Fruit fly (Drosophila melanogaster) whole organism, embryonic: ENCODE measurements around the gene Bet3.
A peak's percentile ranks its signal among the peaks of the same experiment; 100 is the strongest.

Experiments
- Asciz ChIP-seq: fragments of 200-800 bp; sonication (Bioruptor generic); optimal IDR thresholded peaks from 2 replicates; lab custom pipeline; 2017; ENCODE audit warnings: missing biosample characterization, mild to moderate bottlenecking, missing genetic modification characterization, missing genetic modification reagents
- CG10267 ChIP-seq: fragments of 200-800 bp; sonication (Bioruptor generic); optimal IDR thresholded peaks from 2 replicates; lab custom pipeline; 2018; ENCODE audit warnings: missing biosample characterization, mild to moderate bottlenecking, missing genetic modification characterization, moderate library complexity
- CG12236 ChIP-seq: fragments of 200-800 bp; sonication (Bioruptor generic); optimal IDR thresholded peaks from 2 replicates; lab custom pipeline; 2016; ENCODE audit warnings: missing biosample characterization, missing genetic modification characterization
- CG12299 ChIP-seq: fragments of 200-800 bp; sonication (Bioruptor generic); optimal IDR thresholded peaks from 2 replicates; lab custom pipeline; 2018; ENCODE audit warnings: missing biosample characterization, mild to moderate bottlenecking, missing genetic modification characterization
- CG13424 ChIP-seq: fragments of 200-800 bp; sonication (Bioruptor generic); optimal IDR thresholded peaks from 2 replicates; lab custom pipeline; 2019; ENCODE audit warnings: missing biosample characterization, mild to moderate bottlenecking, missing genetic modification characterization, moderate library complexity
- CG13775 ChIP-seq: fragments of 200-800 bp; sonication (Bioruptor generic); optimal IDR thresholded peaks from 3 replicates; lab custom pipeline; 2017; ENCODE audit warnings: missing biosample characterization, mild to moderate bottlenecking, missing genetic modification characterization
- CG14050 ChIP-seq: fragments of 200-800 bp; sonication (Bioruptor generic); IDR thresholded peaks from 3 replicates; pipeline ENCODE4 v1.3.6; 2022; ENCODE audit warnings: missing biosample characterization, missing genetic modification characterization
- CG15269 ChIP-seq: fragments of 200-800 bp; sonication (Bioruptor generic); optimal IDR thresholded peaks from 2 replicates; lab custom pipeline; 2018; ENCODE audit warnings: missing biosample characterization, mild to moderate bottlenecking, missing genetic modification characterization, moderate library complexity
- CG15696 ChIP-seq: fragments of 200-800 bp; sonication (Bioruptor generic); optimal IDR thresholded peaks from 2 replicates; lab custom pipeline; 2019; ENCODE audit warnings: missing biosample characterization, mild to moderate bottlenecking, missing genetic modification characterization, moderate library complexity
- CG1603 ChIP-seq: fragments of 200-800 bp; sonication (Bioruptor generic); optimal IDR thresholded peaks from 2 replicates; lab custom pipeline; 2019; ENCODE audit warnings: missing biosample characterization, mild to moderate bottlenecking, missing genetic modification characterization, moderate library complexity
- CG1647 ChIP-seq: fragments of 200-800 bp; sonication (Bioruptor generic); optimal IDR thresholded peaks from 3 replicates; lab custom pipeline; 2016; ENCODE audit warnings: missing biosample characterization, missing genetic modification characterization
- CG16815 ChIP-seq: fragments of 200-800 bp; sonication (Bioruptor generic); optimal IDR thresholded peaks from 3 replicates; lab custom pipeline; 2017; ENCODE audit warnings: missing biosample characterization, mild to moderate bottlenecking, missing genetic modification characterization
- CG17385 ChIP-seq: fragments of 200-800 bp; sonication (Bioruptor generic); optimal IDR thresholded peaks from 3 replicates; lab custom pipeline; 2018; ENCODE audit warnings: missing biosample characterization, mild to moderate bottlenecking, missing genetic modification characterization
- CG2712 ChIP-seq: fragments of 200-800 bp; optimal IDR thresholded peaks from 3 replicates; lab custom pipeline; 2019; ENCODE audit warnings: missing biosample characterization, mild to moderate bottlenecking, missing genetic modification characterization, moderate library complexity
- CG3407 ChIP-seq: fragments of 200-800 bp; sonication (Bioruptor generic); optimal IDR thresholded peaks from 2 replicates; lab custom pipeline; 2018; ENCODE audit warnings: missing biosample characterization, mild to moderate bottlenecking, missing genetic modification characterization
- CG34376 ChIP-seq: fragments of 200-800 bp; sonication (Bioruptor generic); optimal IDR thresholded peaks from 2 replicates; lab custom pipeline; 2018; ENCODE audit warnings: missing biosample characterization, mild to moderate bottlenecking, missing genetic modification characterization
- CG3838 ChIP-seq: fragments of 200-800 bp; sonication (Bioruptor generic); optimal IDR thresholded peaks from 3 replicates; lab custom pipeline; 2016; ENCODE audit warnings: missing biosample characterization, missing genetic modification characterization
- CG4707 ChIP-seq: fragments of 200-800 bp; sonication (Bioruptor generic); optimal IDR thresholded peaks from 2 replicates; lab custom pipeline; 2018; ENCODE audit warnings: missing biosample characterization, mild to moderate bottlenecking, missing genetic modification characterization, moderate library complexity
- CG4854 ChIP-seq: fragments of 200-800 bp; sonication (Bioruptor generic); optimal IDR thresholded peaks from 2 replicates; lab custom pipeline; 2016; ENCODE audit warnings: missing biosample characterization, missing genetic modification characterization, inconsistent platforms
- CG6175 ChIP-seq: fragments of 200-800 bp; sonication (Bioruptor generic); IDR thresholded peaks from 3 replicates; pipeline ENCODE4 v1.3.6; 2022; ENCODE audit warnings: missing biosample characterization, missing genetic modification characterization
- CG7357 ChIP-seq: fragments of 200-800 bp; sonication (Bioruptor generic); IDR thresholded peaks from 3 replicates; pipeline ENCODE4 v1.3.6; 2022; ENCODE audit warnings: missing biosample characterization, missing genetic modification characterization
- CG7745 ChIP-seq: fragments of 200-800 bp; sonication (Bioruptor generic); optimal IDR thresholded peaks from 2 replicates; lab custom pipeline; 2018; ENCODE audit warnings: missing biosample characterization, mild to moderate bottlenecking, missing genetic modification characterization, moderate library complexity
- Chrac-16 ChIP-seq: fragments of 200-800 bp; sonication (Bioruptor generic); optimal IDR thresholded peaks from 3 replicates; lab custom pipeline; 2016; ENCODE audit warnings: missing biosample characterization, missing genetic modification characterization
- Dip2 ChIP-seq: fragments of 200-800 bp; sonication (Bioruptor generic); IDR thresholded peaks from 2 replicates; pipeline ENCODE4 v1.3.6; 2022; ENCODE audit warnings: missing biosample characterization, missing genetic modification characterization
- Dref ChIP-seq: fragments of 200-800 bp; sonication (Bioruptor generic); IDR thresholded peaks from 2 replicates; pipeline ENCODE4 v1.3.6; 2022; ENCODE audit warnings: missing biosample characterization, missing genetic modification characterization
- Gsc ChIP-seq: fragments of 200-800 bp; sonication (Bioruptor generic); IDR thresholded peaks from 2 replicates; pipeline ENCODE4 v1.3.6; 2022; ENCODE audit warnings: missing biosample characterization, missing genetic modification characterization
- Gug ChIP-seq: fragments of 200-800 bp; sonication (Bioruptor generic); IDR thresholded peaks from 4 replicates; pipeline ENCODE4 v1.3.6; 2022; ENCODE audit warnings: missing biosample characterization, missing genetic modification characterization
- HLHmδ ChIP-seq: fragments of 200-800 bp; sonication (Bioruptor generic); optimal IDR thresholded peaks from 2 replicates; lab custom pipeline; 2018; ENCODE audit warnings: missing biosample characterization, mild to moderate bottlenecking, missing genetic modification characterization, moderate library complexity
- Hmr ChIP-seq: fragments of 200-800 bp; sonication (Bioruptor generic); optimal IDR thresholded peaks from 3 replicates; lab custom pipeline; 2017; ENCODE audit warnings: mild to moderate bottlenecking, missing biosample characterization, missing genetic modification reagents, missing genetic modification characterization
- MTF-1 ChIP-seq: fragments of 200-800 bp; sonication (Bioruptor generic); optimal IDR thresholded peaks from 2 replicates; lab custom pipeline; 2018; ENCODE audit warnings: missing biosample characterization, mild to moderate bottlenecking, missing genetic modification characterization, borderline replicate concordance
- Max ChIP-seq: fragments of 200-800 bp; sonication (Bioruptor generic); optimal IDR thresholded peaks from 2 replicates; lab custom pipeline; 2016; ENCODE audit warnings: missing biosample characterization, mild to moderate bottlenecking, missing genetic modification characterization
- Neu2 ChIP-seq: fragments of 200-800 bp; sonication (Bioruptor generic); optimal IDR thresholded peaks from 3 replicates; lab custom pipeline; 2016; ENCODE audit warnings: missing biosample characterization, missing genetic modification characterization, borderline replicate concordance
- bbx ChIP-seq: fragments of 200-800 bp; sonication (Bioruptor generic); IDR thresholded peaks from 2 replicates; pipeline ENCODE4 v1.3.6; 2022; ENCODE audit warnings: missing biosample characterization, missing genetic modification characterization; ENCODE audit not compliant: partially characterized antibody
- croc ChIP-seq: fragments of 200-800 bp; sonication (Bioruptor generic); conservative IDR thresholded peaks from 3 replicates; pipeline ENCODE4 v1.3.6; 2022; ENCODE audit warnings: missing biosample characterization, missing genetic modification characterization
- danr ChIP-seq: fragments of 200-800 bp; sonication (Bioruptor generic); IDR thresholded peaks from 2 replicates; pipeline ENCODE4 v1.3.6; 2022; ENCODE audit warnings: missing biosample characterization, missing genetic modification characterization
- disco-r ChIP-seq: fragments of 200-800 bp; sonication (Bioruptor generic); optimal IDR thresholded peaks from 2 replicates; lab custom pipeline; 2016; ENCODE audit warnings: missing biosample characterization, missing genetic modification characterization
- eyg ChIP-seq: fragments of 200-800 bp; sonication (Bioruptor generic); optimal IDR thresholded peaks from 3 replicates; lab custom pipeline; 2016; ENCODE audit warnings: missing biosample characterization, missing genetic modification characterization
- fru ChIP-seq: fragments of >200 bp; optimal IDR thresholded peaks from 2 replicates; lab custom pipeline; 2017
- ham ChIP-seq: fragments of 200-800 bp; sonication (Bioruptor generic); IDR thresholded peaks from 2 replicates; pipeline ENCODE4 v1.3.6; 2022; ENCODE audit warnings: missing biosample characterization, missing genetic modification characterization
- jigr1 ChIP-seq: fragments of 200-800 bp; sonication (Bioruptor generic); IDR thresholded peaks from 3 replicates; pipeline ENCODE4 v1.3.6; 2022; ENCODE audit warnings: missing biosample characterization, missing genetic modification characterization
- lab ChIP-seq: fragments of 200-800 bp; sonication (Bioruptor generic); optimal IDR thresholded peaks from 3 replicates; lab custom pipeline; 2017; ENCODE audit warnings: missing biosample characterization, missing genetic modification characterization, mild to moderate bottlenecking, moderate library complexity, missing genetic modification reagents
- lbe ChIP-seq: fragments of 200-800 bp; sonication (Bioruptor generic); optimal IDR thresholded peaks from 2 replicates; lab custom pipeline; 2016; ENCODE audit warnings: missing biosample characterization, mild to moderate bottlenecking, missing genetic modification characterization
- lov ChIP-seq, 2 experiments: fragments of 200-800 bp in 1 of 2; fragments of >200 bp in 1 of 2; sonication (Bioruptor generic) in 1 of 2; IDR thresholded peaks in 1 of 2; optimal IDR thresholded peaks in 1 of 2; 2 replicates in 1 of 2; 3 replicates in 1 of 2; pipeline versions ENCODE4 v1.3.6 to Lab custom; 2017 to 2022; ENCODE audit warnings: missing biosample characterization in 1 of 2, missing genetic modification characterization in 1 of 2
- peb ChIP-seq: fragments of 200-800 bp; sonication (Bioruptor generic); IDR thresholded peaks from 2 replicates; pipeline ENCODE4 v1.3.6; 2022; ENCODE audit warnings: missing biosample characterization, missing genetic modification characterization
- phol ChIP-seq: fragments of 200-800 bp; sonication (Bioruptor generic); optimal IDR thresholded peaks from 3 replicates; lab custom pipeline; 2018; ENCODE audit warnings: missing biosample characterization, mild to moderate bottlenecking, missing genetic modification characterization, moderate library complexity
- prd ChIP-seq, 3 experiments: fragments of >200 bp in 2 of 3; fragments of 200-800 bp in 1 of 3; sonication (Bioruptor generic) in 1 of 3; optimal IDR thresholded peaks in 2 of 3; IDR thresholded peaks in 1 of 3; 2 replicates in 2 of 3; 3 replicates in 1 of 3; pipeline versions ENCODE4 v1.3.6 to Lab custom; 2017 to 2022; ENCODE audit warnings: missing biosample characterization in 1 of 3, missing genetic modification characterization in 1 of 3
- row ChIP-seq: fragments of 200-800 bp; sonication (Bioruptor generic); IDR thresholded peaks from 3 replicates; pipeline ENCODE4 v1.3.6; 2022; ENCODE audit warnings: missing biosample characterization, missing genetic modification characterization
- run ChIP-seq: fragments of 200-800 bp; sonication (Bioruptor generic); optimal IDR thresholded peaks from 3 replicates; lab custom pipeline; 2018; ENCODE audit warnings: missing biosample characterization, mild to moderate bottlenecking, missing genetic modification characterization
- sd ChIP-seq: fragments of 200-800 bp; sonication (Bioruptor generic); optimal IDR thresholded peaks from 3 replicates; lab custom pipeline; 2018; ENCODE audit warnings: missing biosample characterization, mild to moderate bottlenecking, missing genetic modification characterization, moderate library complexity
- sens ChIP-seq: fragments of 200-800 bp; sonication (Bioruptor generic); peaks from one replicate; lab custom pipeline; 2016; ENCODE audit warnings: missing biosample characterization, missing genetic modification characterization

Gene Bet3

DNA sequence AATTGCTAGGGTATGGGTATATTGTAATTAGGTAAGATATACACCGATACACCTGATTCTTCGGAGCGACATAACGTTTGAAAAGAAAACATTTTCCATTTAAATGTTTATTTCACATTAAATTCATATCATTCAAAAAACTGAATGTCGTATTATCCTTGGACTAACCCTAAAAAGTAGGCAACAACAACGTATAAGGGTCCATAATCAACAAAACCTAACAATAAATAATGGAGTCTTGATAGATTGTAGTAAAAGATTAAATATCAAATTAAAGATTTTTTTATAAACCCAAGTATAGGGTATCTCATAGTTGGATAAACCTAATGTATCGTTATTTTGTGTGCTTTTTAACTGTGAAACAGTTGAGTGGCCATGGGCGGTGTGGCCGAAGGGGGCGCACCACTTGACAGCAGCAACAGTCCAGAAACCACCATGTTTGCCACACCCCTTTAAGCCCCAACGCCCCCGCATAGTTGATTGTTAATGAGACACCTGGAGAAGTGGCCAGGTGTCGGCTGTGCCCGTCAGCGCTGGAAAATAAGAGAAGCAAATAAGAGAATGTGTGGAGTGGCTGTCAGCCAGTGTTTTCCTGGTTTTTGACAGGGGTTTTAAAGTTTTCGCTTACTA, 26.3 kb upstream of the Bet3 start (continued):
- TF ChIP-seq lbe (no peak), jigr1 (GFP tag; lab: Robert Waterston, UW) (no peak), CG10267 (tag; lab: Kevin White, UChicago) (peak; percentile 23), Max (GFP tag; lab: Kevin White, UChicago) (peak; percentile 14), lab (peak; percentile 21), fru (no peak), CG4707 (GFP tag; lab: Kevin White, UChicago) (no peak), MTF-1 (GFP tag; lab: Kevin White, UChicago) (no peak), CG6175 (GFP tag; lab: Robert Waterston, UW) (no peak), phol (peak; percentile 59), CG13775 (GFP tag; lab: Kevin White, UChicago) (peak; percentile 26), Gug (no peak), Asciz (GFP tag; lab: Kevin White, UChicago) (no peak), eyg (GFP tag; lab: Kevin White, UChicago) (no peak), CG7745 (tag; lab: Kevin White, UChicago) (no peak), Gsc (GFP tag; lab: Robert Waterston, UW) (no peak), Neu2 (GFP tag; lab: Kevin White, UChicago) (no peak), Dip2 (no peak), CG16815 (no peak), CG3838 (no peak), CG15696 (tag; lab: Kevin White, UChicago) (no peak), CG4854 (GFP tag; lab: Kevin White, UChicago) (no peak), disco-r (GFP tag; lab: Kevin White, UChicago) (no peak), CG34376 (GFP tag; lab: Kevin White, UChicago) (no peak), CG7357 (GFP tag; lab: Robert Waterston, UW) (no peak), CG12299 (no peak), HLHmδ (no peak), ham (GFP tag; lab: Robert Waterston, UW) (no peak), peb (GFP tag; lab: Robert Waterston, UW) (no peak), CG1647 (GFP tag; lab: Kevin White, UChicago) (no peak), prd (optimal IDR thresholded peaks at IDR 0.05; lab: Kevin White, UChicago) (no peak), prd (GFP tag; IDR thresholded peaks at IDR 0.05; lab: Robert Waterston, UW) (no peak), CG14050 (GFP tag; lab: Robert Waterston, UW) (no peak), CG1603 (tag; lab: Kevin White, UChicago) (no peak), sd (tag; lab: Kevin White, UChicago) (no peak), CG17385 (GFP tag; lab: Kevin White, UChicago) (no peak), lov (optimal IDR thresholded peaks at IDR 0.05; lab: Kevin White, UChicago) (no peak), lov (GFP tag; IDR thresholded peaks at IDR 0.05; lab: Robert Waterston, UW) (no peak), CG12236 (GFP tag; lab: Kevin White, UChicago) (no peak), Hmr (GFP tag; lab: Kevin White, UChicago) (peak; percentile 32), Dref (GFP tag; lab: Robert Waterston, UW) (no peak), row (GFP tag; lab: Robert Waterston, UW) (peak; percentile 35; the same call in 2 of the 3 replicates), bbx (GFP tag; lab: Robert Waterston, UW) (no peak), croc (GFP tag; lab: Robert Waterston, UW) (no peak), CG13424 (peak; percentile 4), danr (GFP tag; lab: Robert Waterston, UW) (no peak), CG15269 (tag; lab: Kevin White, UChicago) (peak; percentile 30), CG2712 (tag; lab: Kevin White, UChicago) (peak; percentile 34), CG3407 (GFP tag; lab: Kevin White, UChicago) (no peak), Chrac-16 (GFP tag; lab: Kevin White, UChicago) (no peak), sens (GFP tag; lab: Kevin White, UChicago) (peak; percentile 82), run (no peak)
